Worm (Caenorhabditis elegans) whole organism, L1 larva: ENCODE data around the gene H01G02.4.

Experiments used
- aha-1 ChIP-seq: fragments of 150-350 bp; optimal IDR thresholded peaks from 2 replicates; lab custom pipeline; 2014; ENCODE audit warnings: missing biosample characterization, missing genetic modification characterization
- aly-2 ChIP-seq: fragments of 150-350 bp; optimal IDR thresholded peaks from 2 replicates; lab custom pipeline; 2014; ENCODE audit warnings: missing biosample characterization, missing genetic modification characterization
- ama-1 ChIP-seq: fragments of 150-350 bp; optimal IDR thresholded peaks from 2 replicates; lab custom pipeline; 2014
- ceh-63 ChIP-seq: fragments of 200-800 bp; sonication (Bioruptor generic); optimal IDR thresholded peaks from 2 replicates; lab custom pipeline; 2018; ENCODE audit warnings: mild to moderate bottlenecking, missing genetic modification characterization, missing compliant biosample characterization
- fkh-10 ChIP-seq: sonication (generic microtip); optimal IDR thresholded peaks from 2 replicates; lab custom pipeline; 2017; ENCODE audit warnings: missing biosample characterization, missing genetic modification reagents, missing genetic modification characterization
- isw-1 ChIP-seq: fragments of 200-800 bp; sonication (Bioruptor generic); IDR thresholded peaks from 2 replicates; pipeline ENCODE4 v1.3.6; 2022; ENCODE audit warnings: missing genetic modification characterization, missing compliant biosample characterization
- nhr-28 ChIP-seq: fragments of 150-350 bp; optimal IDR thresholded peaks from 2 replicates; lab custom pipeline; 2014; ENCODE audit warnings: missing biosample characterization, missing genetic modification characterization
- nhr-90 ChIP-seq: sonication (generic microtip); optimal IDR thresholded peaks from 2 replicates; lab custom pipeline; 2016; ENCODE audit warnings: mild to moderate bottlenecking, missing genetic modification characterization, missing compliant biosample characterization; ENCODE audit not compliant: poor library complexity
- rnt-1 ChIP-seq: sonication (generic microtip); optimal IDR thresholded peaks from 2 replicates; lab custom pipeline; 2016; ENCODE audit warnings: mild to moderate bottlenecking, missing genetic modification characterization, moderate library complexity, missing compliant biosample characterization
- unc-30 ChIP-seq: sonication (generic microtip); optimal IDR thresholded peaks from 2 replicates; lab custom pipeline; 2017; ENCODE audit warnings: missing biosample characterization, missing genetic modification characterization
- unc-62 ChIP-seq: fragments of 150-350 bp; optimal IDR thresholded peaks from 2 replicates; lab custom pipeline; 2014; ENCODE audit warnings: missing biosample characterization, missing genetic modification reagents, missing genetic modification characterization
- zag-1 ChIP-seq: fragments of 150-350 bp; optimal IDR thresholded peaks from 2 replicates; lab custom pipeline; 2014; ENCODE audit warnings: missing biosample characterization, missing genetic modification characterization
- zip-4 ChIP-seq: fragments of 200-800 bp; sonication (Bioruptor generic); optimal IDR thresholded peaks from 2 replicates; lab custom pipeline; 2018; ENCODE audit warnings: mild to moderate bottlenecking, missing genetic modification characterization, moderate library complexity, missing compliant biosample characterization
- ztf-11 ChIP-seq, 2 experiments: sonication (generic microtip); optimal IDR thresholded peaks; 2 replicates each; lab custom pipeline; 2016 to 2017; ENCODE audit warnings: missing genetic modification characterization in 2 of 2, missing biosample characterization in 1 of 2, missing compliant biosample characterization in 1 of 2

DNA sequence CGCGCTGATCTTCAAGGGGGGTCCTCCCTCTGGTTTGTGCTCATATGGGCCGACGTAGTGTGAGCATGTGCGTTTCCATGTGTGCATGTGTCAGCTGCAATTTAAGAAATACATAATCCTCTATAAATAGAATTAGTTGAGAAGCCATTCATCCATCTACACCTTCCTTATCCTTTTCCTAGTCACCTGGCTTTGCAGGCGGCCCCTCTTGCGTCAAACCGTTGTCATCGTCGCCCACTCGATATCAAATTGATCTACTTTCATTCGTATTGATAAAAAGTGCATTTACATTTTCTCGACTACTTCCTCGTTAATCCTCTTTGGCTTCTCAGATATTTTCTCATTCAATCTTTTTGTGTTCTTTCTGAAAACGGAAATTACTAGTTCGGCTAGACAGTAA, 9.1 kb upstream of the H01G02.4 start:
- no peak for TF ChIP-seq unc-30 (tag; lab: Kevin White, UChicago)
- TF ChIP-seq aha-1 (tag; lab: Kevin White, UChicago) = no peak
- no peak for TF ChIP-seq aly-2
- TF ChIP-seq nhr-90 (tag; lab: Kevin White, UChicago) = no peak
- TF ChIP-seq nhr-28 = no peak
- no peak for TF ChIP-seq zip-4
- TF ChIP-seq rnt-1 (tag; lab: Kevin White, UChicago) = no peak
- no peak for TF ChIP-seq isw-1 (GFP tag; lab: Robert Waterston, UW)
- TF ChIP-seq zag-1 (tag; lab: Kevin White, UChicago) = no peak
- no peak for TF ChIP-seq unc-62 (GFP tag; lab: Kevin White, UChicago)
- no peak for TF ChIP-seq ama-1 (lab: Kevin White, UChicago)
- no peak for TF ChIP-seq fkh-10 (GFP tag; lab: Kevin White, UChicago)
- TF ChIP-seq ztf-11 (tag; optimal IDR thresholded peaks at IDR 0.05; lab: Kevin White, UChicago) = no peak
- no peak for TF ChIP-seq ceh-63 (GFP tag; lab: Kevin White, UChicago)
